Worm (Caenorhabditis elegans) whole organism, early embryonic: ENCODE measurements around the gene Y54G2A.73.

Experiments used
- B0310.2 ChIP-seq: sonication (generic microtip); optimal IDR thresholded peaks from 2 replicates; lab custom pipeline; 2016; ENCODE audit warnings: mild to moderate bottlenecking, missing genetic modification characterization, missing compliant biosample characterization
- ama-1 ChIP-seq: fragments of 150-350 bp; optimal IDR thresholded peaks from 2 replicates; lab custom pipeline; 2014

DNA sequence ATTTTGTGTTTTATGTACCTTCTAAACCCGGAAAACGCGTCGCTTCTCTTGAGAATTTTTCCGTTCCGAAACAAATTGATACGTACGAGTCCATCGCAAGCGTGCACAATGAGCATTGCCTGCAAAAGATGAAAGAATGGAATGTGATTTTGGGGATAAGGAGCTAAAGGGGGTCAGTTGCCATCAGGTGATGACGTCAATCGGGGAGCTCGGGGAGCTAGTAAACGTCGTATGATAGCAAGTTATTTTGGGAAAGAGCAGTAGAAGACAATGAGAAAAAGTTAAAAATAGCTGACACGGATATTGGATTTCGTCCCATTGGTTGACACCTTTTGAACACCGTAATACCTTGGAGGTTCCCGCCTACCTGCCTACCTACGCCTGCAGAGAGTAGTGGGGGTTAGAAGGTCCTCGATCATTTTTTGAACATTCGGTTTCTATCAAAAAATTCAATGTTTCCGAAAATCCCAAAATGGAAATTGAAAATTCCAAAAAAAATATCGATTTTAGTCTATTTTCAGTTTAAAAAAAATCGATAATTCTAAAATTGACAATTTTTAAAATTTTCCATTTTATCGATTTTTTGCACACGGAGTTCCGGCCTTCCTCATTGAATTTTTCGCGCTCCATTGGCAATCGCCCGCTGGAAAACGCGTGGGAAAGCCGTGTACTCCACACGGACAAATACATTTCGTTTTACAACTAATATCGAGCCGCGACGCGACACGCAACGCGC lies 17.4 kb upstream of the Y54G2A.73 start:
- no peak for TF ChIP-seq ama-1 (lab: Kevin White, UChicago)
- no peak for TF ChIP-seq B0310.2 (tag; lab: Kevin White, UChicago)
